Worm (Caenorhabditis elegans) whole organism, early embryonic: ENCODE measurements around the gene Y48A6B.3.

ENCODE experiments used
- F13C5.2 ChIP-seq: sonication (generic microtip); optimal IDR thresholded peaks from 2 replicates; lab custom pipeline; 2017; ENCODE audit warnings: mild to moderate bottlenecking, missing genetic modification characterization, inconsistent platforms, missing compliant biosample characterization
- ama-1 ChIP-seq: fragments of 150-350 bp; optimal IDR thresholded peaks from 2 replicates; lab custom pipeline; 2014
- ceh-36 ChIP-seq: sonication (generic microtip); optimal IDR thresholded peaks from 2 replicates; lab custom pipeline; 2016; ENCODE audit warnings: missing genetic modification characterization, inconsistent platforms, missing compliant biosample characterization
- hmg-4 ChIP-seq: fragments of 200-800 bp; sonication (Bioruptor generic); optimal IDR thresholded peaks from 2 replicates; lab custom pipeline; 2018; ENCODE audit warnings: mild to moderate bottlenecking, missing genetic modification characterization, missing compliant biosample characterization
- hnd-1 ChIP-seq: sonication (generic microtip); optimal IDR thresholded peaks from 2 replicates; lab custom pipeline; 2016; ENCODE audit warnings: missing genetic modification characterization, missing compliant biosample characterization
- sea-1 ChIP-seq: fragments of 200-800 bp; sonication (Bioruptor generic); conservative IDR thresholded peaks from 2 replicates; pipeline ENCODE4 v1.3.6; 2022; ENCODE audit warnings: missing genetic modification characterization, missing compliant biosample characterization
- tbx-37 ChIP-seq: fragments of 200-800 bp; sonication (Bioruptor generic); conservative IDR thresholded peaks from 2 replicates; pipeline ENCODE4 v1.3.6; 2022; ENCODE audit warnings: missing genetic modification reagents, missing genetic modification characterization, missing compliant biosample characterization

DNA sequence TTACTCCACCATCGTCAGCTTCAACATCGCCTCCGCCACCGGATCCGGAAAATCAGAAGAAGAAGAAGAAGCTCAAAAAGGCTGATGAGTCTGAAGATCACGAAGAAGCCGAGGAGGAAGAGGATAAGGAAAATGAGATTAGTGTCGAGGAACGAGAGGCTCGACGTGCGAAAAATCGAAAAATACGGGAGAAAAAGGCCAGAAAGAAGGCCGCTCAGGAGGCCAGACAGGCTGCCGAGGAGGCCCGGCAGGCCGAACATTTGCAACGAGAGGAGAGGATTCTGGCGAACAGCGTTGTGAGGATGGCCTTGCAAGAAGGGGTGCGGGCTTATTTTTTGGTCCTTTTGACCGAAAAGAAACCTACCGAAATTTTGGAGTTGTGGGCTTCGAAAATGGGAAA lies 37.2 kb downstream of the Y48A6B.3 start:
- TF ChIP-seq hmg-4 (GFP tag; lab: Kevin White, UChicago) (no peak), ama-1 (lab: Kevin White, UChicago) (no peak), ceh-36 (tag; lab: Kevin White, UChicago) (no peak), sea-1 (GFP tag; lab: Robert Waterston, UW) (no peak), tbx-37 (GFP tag; lab: Robert Waterston, UW) (no peak), hnd-1 (no peak), F13C5.2 (no peak)
